Worm (Caenorhabditis elegans) whole organism, late embryonic: ENCODE data around the gene tag-151.

ENCODE experiments used
- ahr-1 ChIP-seq: sonication (generic microtip); optimal IDR thresholded peaks from 2 replicates; lab custom pipeline; 2016; ENCODE audit warnings: missing genetic modification characterization, missing compliant biosample characterization
- ama-1 ChIP-seq: fragments of 150-350 bp; optimal IDR thresholded peaks from 2 replicates; lab custom pipeline; 2014
- ceh-2 ChIP-seq: sonication (generic microtip); optimal IDR thresholded peaks from 2 replicates; lab custom pipeline; 2016; ENCODE audit warnings: missing genotype, missing genetic modification characterization, missing compliant biosample characterization
- eyg-1 ChIP-seq: sonication (generic microtip); optimal IDR thresholded peaks from 2 replicates; lab custom pipeline; 2016; ENCODE audit warnings: missing genotype, missing genetic modification characterization, missing compliant biosample characterization
- nhr-232 ChIP-seq: sonication (generic microtip); optimal IDR thresholded peaks from 2 replicates; lab custom pipeline; 2016; ENCODE audit warnings: missing genetic modification characterization, missing compliant biosample characterization
- pag-3 ChIP-seq: sonication (generic microtip); optimal IDR thresholded peaks from 2 replicates; lab custom pipeline; 2016; ENCODE audit warnings: missing compliant biosample characterization, missing genetic modification characterization, borderline replicate concordance
- sox-4 ChIP-seq: sonication (generic microtip); optimal IDR thresholded peaks from 2 replicates; lab custom pipeline; 2017; ENCODE audit warnings: mild to moderate bottlenecking, missing genetic modification characterization, inconsistent platforms, missing compliant biosample characterization

ce11 chrII:4728687-4729086, 18.6 kb downstream of the tag-151 start:
- no peak for TF ChIP-seq eyg-1 (tag; lab: Kevin White, UChicago)
- no peak for TF ChIP-seq ahr-1
- no peak for TF ChIP-seq sox-4 (tag; lab: Kevin White, UChicago)
- TF ChIP-seq nhr-232 (tag; lab: Kevin White, UChicago) = no peak
- no peak for TF ChIP-seq ama-1 (lab: Kevin White, UChicago)
- TF ChIP-seq pag-3 (tag; lab: Kevin White, UChicago) = no peak
- no peak for TF ChIP-seq ceh-2 (tag; lab: Kevin White, UChicago)
